Fruit fly (Drosophila melanogaster) whole organism, embryonic: ENCODE results near the gene IM33.

Experiments
- Ada2b ChIP-seq: fragments of 200-800 bp; sonication (Bioruptor generic); IDR thresholded peaks from 2 replicates; pipeline ENCODE4 v1.3.6; 2022; ENCODE audit warnings: missing biosample characterization, missing genetic modification characterization
- B-H2 ChIP-seq: fragments of 200-800 bp; sonication (Bioruptor generic); optimal IDR thresholded peaks from 2 replicates; lab custom pipeline; 2018; ENCODE audit warnings: missing biosample characterization, mild to moderate bottlenecking, missing genetic modification characterization
- CG1024 ChIP-seq: fragments of 200-800 bp; sonication (Bioruptor generic); IDR thresholded peaks from 2 replicates; pipeline ENCODE4 v1.3.6; 2022; ENCODE audit warnings: missing biosample characterization, missing genetic modification characterization
- CG10431 ChIP-seq: fragments of 200-800 bp; sonication (Bioruptor generic); optimal IDR thresholded peaks from 3 replicates; lab custom pipeline; 2018; ENCODE audit warnings: missing biosample characterization, mild to moderate bottlenecking, missing genetic modification characterization
- CG10959 ChIP-seq: fragments of 200-800 bp; sonication (Bioruptor generic); IDR thresholded peaks from 2 replicates; pipeline ENCODE4 v1.3.6; 2022; ENCODE audit warnings: missing biosample characterization, missing genetic modification characterization
- CG11085 ChIP-seq: fragments of 200-800 bp; sonication (Bioruptor generic); IDR thresholded peaks from 2 replicates; pipeline ENCODE4 v1.3.6; 2022; ENCODE audit warnings: missing biosample characterization, missing genetic modification characterization
- CG13775 ChIP-seq: fragments of 200-800 bp; sonication (Bioruptor generic); optimal IDR thresholded peaks from 3 replicates; lab custom pipeline; 2017; ENCODE audit warnings: missing biosample characterization, mild to moderate bottlenecking, missing genetic modification characterization
- CG16779 ChIP-seq: fragments of 200-800 bp; sonication (Bioruptor generic); IDR thresholded peaks from 2 replicates; pipeline ENCODE4 v1.3.6; 2022; ENCODE audit warnings: missing biosample characterization, missing genetic modification characterization
- CG16813 ChIP-seq: fragments of 200-800 bp; sonication (Bioruptor generic); IDR thresholded peaks from 3 replicates; pipeline ENCODE4 v1.3.6; 2022; ENCODE audit warnings: missing biosample characterization, missing genetic modification characterization; ENCODE audit not compliant: partially characterized antibody
- CG17829 ChIP-seq: fragments of 200-800 bp; optimal IDR thresholded peaks from 2 replicates; lab custom pipeline; 2019; ENCODE audit warnings: missing biosample characterization, mild to moderate bottlenecking, missing genetic modification characterization, moderate library complexity
- CG18619 ChIP-seq: fragments of 200-800 bp; sonication (Bioruptor generic); optimal IDR thresholded peaks from 3 replicates; lab custom pipeline; 2017; ENCODE audit warnings: missing biosample characterization, mild to moderate bottlenecking, missing genetic modification characterization
- CG18764 ChIP-seq: fragments of 200-800 bp; sonication (Bioruptor generic); optimal IDR thresholded peaks from 3 replicates; lab custom pipeline; 2016; ENCODE audit warnings: missing biosample characterization, missing genetic modification characterization
- CG2120 ChIP-seq: fragments of 200-800 bp; sonication (Bioruptor generic); optimal IDR thresholded peaks from 3 replicates; lab custom pipeline; 2016; ENCODE audit warnings: missing biosample characterization, missing genetic modification characterization
- CG4854 ChIP-seq: fragments of 200-800 bp; sonication (Bioruptor generic); optimal IDR thresholded peaks from 2 replicates; lab custom pipeline; 2016; ENCODE audit warnings: missing biosample characterization, missing genetic modification characterization, inconsistent platforms
- CG5953 ChIP-seq: fragments of 200-800 bp; sonication (Bioruptor generic); IDR thresholded peaks from 2 replicates; pipeline ENCODE4 v1.3.6; 2022; ENCODE audit warnings: missing biosample characterization, missing genetic modification characterization
- CG6683 ChIP-seq: fragments of 200-800 bp; sonication (Bioruptor generic); optimal IDR thresholded peaks from 2 replicates; lab custom pipeline; 2017; ENCODE audit warnings: missing biosample characterization, mild to moderate bottlenecking, missing genetic modification characterization, missing genetic modification reagents
- CG6854 ChIP-seq: fragments of 200-800 bp; sonication (Bioruptor generic); optimal IDR thresholded peaks from 3 replicates; lab custom pipeline; 2017; ENCODE audit warnings: missing biosample characterization, mild to moderate bottlenecking, missing genetic modification characterization
- CG7928 ChIP-seq: fragments of 200-800 bp; sonication (Bioruptor generic); optimal IDR thresholded peaks from 2 replicates; lab custom pipeline; 2017; ENCODE audit warnings: missing biosample characterization, mild to moderate bottlenecking, missing genetic modification characterization
- CG8944 ChIP-seq: fragments of 200-800 bp; sonication (Bioruptor generic); optimal IDR thresholded peaks from 3 replicates; lab custom pipeline; 2016; ENCODE audit warnings: missing biosample characterization, missing genetic modification characterization
- CG9797 ChIP-seq: fragments of 200-800 bp; sonication (Bioruptor generic); optimal IDR thresholded peaks from 3 replicates; lab custom pipeline; 2018; ENCODE audit warnings: missing biosample characterization, mild to moderate bottlenecking, missing genetic modification characterization
- Eip74EF ChIP-seq, 2 experiments: fragments of 200-800 bp in 1 of 2; fragments of >200 bp in 1 of 2; sonication (Bioruptor generic) in 1 of 2; optimal IDR thresholded peaks; 2 replicates each; lab custom pipeline; 2017 to 2019; ENCODE audit warnings: missing biosample characterization in 2 of 2, missing genetic modification characterization in 2 of 2, mild to moderate bottlenecking in 1 of 2, moderate library complexity in 1 of 2
- Elba2 ChIP-seq: fragments of 200-800 bp; sonication (Bioruptor generic); optimal IDR thresholded peaks from 3 replicates; lab custom pipeline; 2016; ENCODE audit warnings: missing biosample characterization, missing genetic modification characterization
- Gug ChIP-seq: fragments of 200-800 bp; sonication (Bioruptor generic); IDR thresholded peaks from 4 replicates; pipeline ENCODE4 v1.3.6; 2022; ENCODE audit warnings: missing biosample characterization, missing genetic modification characterization
- H2.0 ChIP-seq: fragments of 200-800 bp; sonication (Bioruptor generic); IDR thresholded peaks from 2 replicates; pipeline ENCODE4 v1.3.6; 2022; ENCODE audit warnings: missing biosample characterization, missing genetic modification characterization
- HHEX ChIP-seq: fragments of 200-800 bp; sonication (Bioruptor generic); optimal IDR thresholded peaks from 3 replicates; lab custom pipeline; 2017; ENCODE audit warnings: missing biosample characterization, mild to moderate bottlenecking, missing genetic modification characterization, missing genetic modification reagents
- HLH4C ChIP-seq: fragments of 200-800 bp; sonication (Bioruptor generic); IDR thresholded peaks from 3 replicates; pipeline ENCODE4 v1.3.6; 2022; ENCODE audit warnings: missing biosample characterization, missing genetic modification characterization; ENCODE audit not compliant: partially characterized antibody
- Hmx ChIP-seq: fragments of 200-800 bp; sonication (Bioruptor generic); optimal IDR thresholded peaks from 2 replicates; lab custom pipeline; 2016; ENCODE audit warnings: missing biosample characterization, missing genetic modification characterization
- Hr51 ChIP-seq, 2 experiments: fragments of 200-800 bp; sonication (Bioruptor generic); optimal IDR thresholded peaks; 2 replicates in 1 of 2; 3 replicates in 1 of 2; lab custom pipeline; 2016 to 2018; ENCODE audit warnings: missing biosample characterization in 2 of 2, missing genetic modification characterization in 2 of 2, mild to moderate bottlenecking in 1 of 2, moderate library complexity in 1 of 2
- Hr78 ChIP-seq, 2 experiments: fragments of 200-800 bp in 1 of 2; fragments of >200 bp in 1 of 2; sonication (Bioruptor generic) in 1 of 2; optimal IDR thresholded peaks; 2 replicates each; lab custom pipeline; 2017 to 2019; ENCODE audit warnings: missing biosample characterization in 2 of 2, missing genetic modification characterization in 2 of 2, mild to moderate bottlenecking in 1 of 2, moderate library complexity in 1 of 2
- NC2β ChIP-seq: fragments of 200-800 bp; sonication (Bioruptor generic); optimal IDR thresholded peaks from 2 replicates; lab custom pipeline; 2016; ENCODE audit warnings: missing biosample characterization, missing genetic modification characterization
- Rfx ChIP-seq: fragments of 200-800 bp; sonication (Bioruptor generic); IDR thresholded peaks from 2 replicates; pipeline ENCODE4 v1.3.6; 2022; ENCODE audit warnings: missing biosample characterization, missing genetic modification characterization
- Spps ChIP-seq: fragments of 200-800 bp; sonication (Bioruptor generic); optimal IDR thresholded peaks from 2 replicates; lab custom pipeline; 2018; ENCODE audit warnings: missing biosample characterization, mild to moderate bottlenecking, missing genetic modification characterization
- ato ChIP-seq: fragments of 200-800 bp; sonication (Bioruptor generic); IDR thresholded peaks from 2 replicates; pipeline ENCODE4 v1.3.6; 2022; ENCODE audit warnings: missing biosample characterization, missing genetic modification characterization; ENCODE audit not compliant: partially characterized antibody
- chn ChIP-seq: fragments of 200-800 bp; sonication (Bioruptor generic); optimal IDR thresholded peaks from 2 replicates; lab custom pipeline; 2016; ENCODE audit warnings: missing biosample characterization, missing genetic modification characterization
- crp ChIP-seq, 2 experiments: fragments of 200-800 bp; sonication (Bioruptor generic); optimal IDR thresholded peaks; 2 replicates in 1 of 2; 3 replicates in 1 of 2; lab custom pipeline; 2017; ENCODE audit warnings: missing biosample characterization in 2 of 2, missing genetic modification characterization in 2 of 2, mild to moderate bottlenecking in 1 of 2, moderate library complexity in 1 of 2
- cwo ChIP-seq: fragments of 200-800 bp; sonication (Bioruptor generic); optimal IDR thresholded peaks from 3 replicates; lab custom pipeline; 2017; ENCODE audit warnings: missing biosample characterization, missing genetic modification characterization, mild to moderate bottlenecking, moderate library complexity, missing genetic modification reagents
- ems ChIP-seq: fragments of 200-800 bp; sonication (Bioruptor generic); optimal IDR thresholded peaks from 3 replicates; lab custom pipeline; 2016; ENCODE audit warnings: missing biosample characterization, missing genetic modification characterization
- exex ChIP-seq: fragments of 200-800 bp; sonication (Bioruptor generic); optimal IDR thresholded peaks from 4 replicates; lab custom pipeline; 2018; ENCODE audit warnings: missing biosample characterization, mild to moderate bottlenecking, missing genetic modification characterization, moderate library complexity
- fd96Cb ChIP-seq: fragments of 200-800 bp; sonication (Bioruptor generic); optimal IDR thresholded peaks from 2 replicates; lab custom pipeline; 2018; ENCODE audit warnings: missing biosample characterization, mild to moderate bottlenecking, missing genetic modification characterization, moderate library complexity
- insv ChIP-seq, 2 experiments: fragments of 200-800 bp; sonication (Bioruptor generic); optimal IDR thresholded peaks; 3 replicates each; lab custom pipeline; 2016 to 2018; ENCODE audit warnings: missing biosample characterization in 2 of 2, missing genetic modification characterization in 2 of 2
- jing ChIP-seq: fragments of 200-800 bp; sonication (Bioruptor generic); optimal IDR thresholded peaks from 2 replicates; lab custom pipeline; 2018; ENCODE audit warnings: missing biosample characterization, mild to moderate bottlenecking, missing genetic modification characterization
- pita ChIP-seq: fragments of 200-800 bp; sonication (Bioruptor generic); optimal IDR thresholded peaks from 2 replicates; lab custom pipeline; 2017; ENCODE audit warnings: missing biosample characterization, mild to moderate bottlenecking, missing genetic modification characterization
- row ChIP-seq: fragments of 200-800 bp; sonication (Bioruptor generic); IDR thresholded peaks from 3 replicates; pipeline ENCODE4 v1.3.6; 2022; ENCODE audit warnings: missing biosample characterization, missing genetic modification characterization
- salm ChIP-seq: fragments of 200-800 bp; sonication (Bioruptor generic); optimal IDR thresholded peaks from 2 replicates; lab custom pipeline; 2018; ENCODE audit warnings: missing biosample characterization, mild to moderate bottlenecking, missing genetic modification characterization
- sens ChIP-seq: fragments of 200-800 bp; sonication (Bioruptor generic); peaks from one replicate; lab custom pipeline; 2016; ENCODE audit warnings: missing biosample characterization, missing genetic modification characterization
- ssp ChIP-seq: fragments of 200-800 bp; sonication (Bioruptor generic); IDR thresholded peaks from 2 replicates; pipeline ENCODE4 v1.3.6; 2022; ENCODE audit warnings: missing biosample characterization, missing genetic modification characterization
- tin ChIP-seq: fragments of 200-800 bp; sonication (Bioruptor generic); optimal IDR thresholded peaks from 3 replicates; lab custom pipeline; 2016; ENCODE audit warnings: missing biosample characterization, missing genetic modification characterization
- ttk ChIP-seq: fragments of 200-800 bp; sonication (Bioruptor generic); IDR thresholded peaks from 2 replicates; pipeline ENCODE4 v2.1.2; 2022; ENCODE audit warnings: missing biosample characterization, missing genetic modification characterization
- vfl ChIP-seq: fragments of 200-800 bp; sonication (Bioruptor generic); optimal IDR thresholded peaks from 2 replicates; lab custom pipeline; 2016; ENCODE audit warnings: missing biosample characterization, missing genetic modification characterization

IM33 gene

dm6 chr2L:3657349-3658142, 38.9 kb downstream of the IM33 start (continued):
- TF ChIP-seq Hr51 (GFP tag; optimal IDR thresholded peaks at IDR 0.05; lab: Kevin White, UChicago) (peak in 1 of 2 experiments; percentile 19), B-H2 (GFP tag; lab: Kevin White, UChicago) (peak; percentile 75), HHEX (GFP tag; lab: Kevin White, UChicago) (no peak), Ada2b (GFP tag; lab: Robert Waterston, UW) (no peak), insv (GFP tag; optimal IDR thresholded peaks at IDR 0.05; lab: Kevin White, UChicago) (peak in 1 of 2 experiments; percentile 75), sens (GFP tag; lab: Kevin White, UChicago) (peak; percentile 95), CG17829 (peak; percentile 81), CG11085 (GFP tag; lab: Robert Waterston, UW) (no peak), chn (GFP tag; lab: Kevin White, UChicago) (no peak), CG10431 (no peak), tin (GFP tag; lab: Kevin White, UChicago) (peak; percentile 55), CG8944 (GFP tag; lab: Kevin White, UChicago) (no peak), Eip74EF (GFP tag; optimal IDR thresholded peaks at IDR 0.05; lab: Kevin White, UChicago) (no peak), CG16813 (GFP tag; lab: Robert Waterston, UW) (peak; percentile 62), cwo (no peak), ssp (GFP tag; lab: Robert Waterston, UW) (peak; percentile 36; the same call in 1 of the 2 replicates), CG6854 (GFP tag; lab: Kevin White, UChicago) (no peak), CG13775 (GFP tag; lab: Kevin White, UChicago) (no peak), CG18619 (GFP tag; lab: Kevin White, UChicago) (no peak), HLH4C (GFP tag; lab: Robert Waterston, UW) (no peak), vfl (GFP tag; lab: Kevin White, UChicago) (peak; percentile 21), H2.0 (GFP tag; lab: Robert Waterston, UW) (no peak), CG4854 (GFP tag; lab: Kevin White, UChicago) (peak; percentile 67), fd96Cb (no peak), CG6683 (no peak), ems (GFP tag; lab: Kevin White, UChicago) (no peak), ttk (GFP tag; lab: Robert Waterston, UW) (no peak), salm (no peak), Elba2 (GFP tag; lab: Kevin White, UChicago) (peak; percentile 34), jing (no peak), CG5953 (no peak), NC2β (GFP tag; lab: Kevin White, UChicago) (peak; percentile 45), ato (GFP tag; lab: Robert Waterston, UW) (no peak), CG2120 (GFP tag; lab: Kevin White, UChicago) (peak; percentile 52), Gug (0 out of 4 replicates have a peak, but pooled peaks have one; percentile 12), Rfx (GFP tag; lab: Robert Waterston, UW) (peak; percentile 70), row (GFP tag; lab: Robert Waterston, UW) (peak; percentile 72; the same call in 2 of the 3 replicates), CG1024 (peak; percentile 62), CG16779 (GFP tag; lab: Robert Waterston, UW) (no peak), Hr78 (GFP tag; optimal IDR thresholded peaks at IDR 0.05; lab: Kevin White, UChicago) (no peak), CG7928 (GFP tag; lab: Kevin White, UChicago) (no peak), Hmx (GFP tag; lab: Kevin White, UChicago) (peak; percentile 3), pita (GFP tag; lab: Kevin White, UChicago) (peak; percentile 66), crp (GFP tag; optimal IDR thresholded peaks at IDR 0.05; lab: Kevin White, UChicago) (no peak), CG10959 (GFP tag; lab: Robert Waterston, UW) (no peak), exex (tag; lab: Kevin White, UChicago) (no peak), Spps (tag; lab: Kevin White, UChicago) (no peak), CG18764 (GFP tag; lab: Kevin White, UChicago) (peak; percentile 36), CG9797 (GFP tag; lab: Kevin White, UChicago) (no peak)
